Worm (Caenorhabditis elegans) whole organism, late embryonic: ENCODE results near the gene nhr-288.

ENCODE experiments used
- ceh-48 ChIP-seq: sonication (generic microtip); optimal IDR thresholded peaks from 2 replicates; lab custom pipeline; 2016; ENCODE audit warnings: missing genetic modification characterization, inconsistent platforms, missing compliant biosample characterization
- fkh-10 ChIP-seq: fragments of 150-350 bp; optimal IDR thresholded peaks from 2 replicates; lab custom pipeline; 2014; ENCODE audit warnings: missing biosample characterization, missing genetic modification reagents, missing genetic modification characterization
- hlh-13 ChIP-seq: fragments of 200-800 bp; sonication (Bioruptor generic); optimal IDR thresholded peaks from 2 replicates; lab custom pipeline; 2018; ENCODE audit warnings: mild to moderate bottlenecking, missing genetic modification characterization, missing compliant biosample characterization
- tbx-2 ChIP-seq: sonication (generic microtip); optimal IDR thresholded peaks from 2 replicates; lab custom pipeline; 2016; ENCODE audit warnings: missing genetic modification characterization, missing compliant biosample characterization
- ttx-3 ChIP-seq: sonication (generic microtip); optimal IDR thresholded peaks from 2 replicates; lab custom pipeline; 2016; ENCODE audit warnings: missing genetic modification reagents, missing genetic modification characterization, missing compliant biosample characterization

- TF ChIP-seq ttx-3, result no peak
- TF ChIP-seq tbx-2, result no peak
- TF ChIP-seq fkh-10 (GFP tag; lab: Kevin White, UChicago), result no peak
- no peak for TF ChIP-seq hlh-13
- TF ChIP-seq ceh-48 (tag; lab: Kevin White, UChicago), result no peak
These were observed 44.8 kb downstream of the nhr-288 start for ce11 chrV:18337643-18338042.
